Worm (Caenorhabditis elegans): Measurements from ENCODE around the gene Y48G9A.11.

Gene Y48G9A.11

DNA sequence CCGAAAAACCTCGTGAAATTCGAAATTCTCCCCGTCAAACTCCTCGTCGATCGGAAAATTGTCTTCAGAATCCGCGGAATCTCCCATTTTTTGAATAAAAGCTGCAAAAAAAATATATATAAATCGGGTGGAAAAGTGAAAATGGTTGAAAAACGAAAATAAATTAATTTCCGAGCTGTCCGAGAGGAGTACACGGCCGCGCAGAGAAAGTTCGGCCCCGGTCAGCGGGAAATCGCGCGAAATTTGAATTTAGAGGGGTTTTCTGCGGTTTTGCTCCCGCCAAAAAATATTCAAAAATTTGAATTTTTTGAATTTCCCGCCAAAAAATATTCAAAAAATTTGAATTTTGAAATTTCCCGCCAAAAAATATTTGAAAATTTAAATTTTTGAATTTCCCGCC lies at the start of gene Y48G9A.11:
Gene Y48G9A.11, minus strand, starts transcription at position 101 of the 400 bp plus-strand sequence.
- TF ChIP-seq med-1 (GFP tag; optimal IDR thresholded peaks at IDR 0.05; ENCODE audit: insufficient read depth) (no peak), ztf-29 (GFP tag; IDR thresholded peaks at IDR 0.05) (no peak)

DNA sequence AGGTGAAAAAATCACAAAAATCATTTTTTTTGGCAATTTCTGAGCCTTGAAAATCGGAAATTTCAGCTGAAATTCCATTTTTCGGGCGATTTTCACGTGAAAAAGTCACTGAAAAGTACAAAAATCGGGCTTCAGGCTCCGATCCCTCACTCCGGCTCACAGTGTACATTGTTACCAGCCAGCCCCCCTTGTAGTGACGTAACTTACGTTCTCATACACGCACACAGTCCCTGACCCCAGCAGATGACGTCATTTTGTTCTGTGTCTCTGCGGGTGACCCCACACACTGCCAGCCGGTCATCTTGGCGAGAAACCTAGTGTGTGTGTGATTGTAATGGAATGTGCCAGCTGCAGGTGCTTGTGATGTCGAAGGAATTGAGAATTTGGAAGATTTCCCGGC lies 42.5 kb upstream of the Y48G9A.11 start:
- TF ChIP-seq tab-1 (GFP tag; IDR thresholded peaks at IDR 0.05) = no peak
- TF ChIP-seq ztf-29 (GFP tag; IDR thresholded peaks at IDR 0.05) = no peak

DNA sequence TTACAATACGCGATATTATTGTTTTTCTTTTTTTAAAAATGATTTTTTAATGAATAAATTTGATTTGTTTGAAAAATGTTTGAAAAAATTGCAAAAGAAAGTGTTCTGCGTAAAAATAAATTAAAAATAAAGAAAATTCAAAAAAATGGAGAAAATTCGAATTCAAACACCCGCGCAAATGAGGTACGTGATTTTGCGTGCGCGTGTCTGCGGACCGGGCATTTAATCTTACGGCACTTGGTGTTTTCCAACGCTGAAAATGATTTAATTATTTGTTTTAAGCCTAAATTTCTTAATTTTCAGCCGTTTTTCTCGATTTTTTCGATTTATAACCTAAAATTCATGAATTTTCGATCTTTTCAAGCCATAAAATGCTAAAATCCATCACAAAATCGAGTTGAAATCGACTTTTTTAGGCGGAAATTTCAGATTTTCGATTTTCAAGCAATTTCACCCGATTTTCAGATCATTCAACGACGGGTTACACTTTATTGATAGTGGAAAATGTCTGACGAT lies 34.8 kb upstream of the Y48G9A.11 start, which contains the start of gene gcn-1:
Gene gcn-1, plus strand, starts transcription at position 466 of the 516 bp plus-strand sequence.
- TF ChIP-seq tab-1 (GFP tag; IDR thresholded peaks at IDR 0.05) (no peak), ztf-23 (GFP tag; IDR thresholded peaks at IDR 0.05) (0 out of 2 replicates have a peak, but pooled peaks have one; percentile 25), ztf-29 (GFP tag; IDR thresholded peaks at IDR 0.05) (no peak), klf-2 (GFP tag; conservative IDR thresholded peaks at IDR 0.05) (no peak), flt-1 (GFP tag; IDR thresholded peaks at IDR 0.05) (no peak), ref-1 (GFP tag; conservative IDR thresholded peaks at IDR 0.05) (no peak)

DNA sequence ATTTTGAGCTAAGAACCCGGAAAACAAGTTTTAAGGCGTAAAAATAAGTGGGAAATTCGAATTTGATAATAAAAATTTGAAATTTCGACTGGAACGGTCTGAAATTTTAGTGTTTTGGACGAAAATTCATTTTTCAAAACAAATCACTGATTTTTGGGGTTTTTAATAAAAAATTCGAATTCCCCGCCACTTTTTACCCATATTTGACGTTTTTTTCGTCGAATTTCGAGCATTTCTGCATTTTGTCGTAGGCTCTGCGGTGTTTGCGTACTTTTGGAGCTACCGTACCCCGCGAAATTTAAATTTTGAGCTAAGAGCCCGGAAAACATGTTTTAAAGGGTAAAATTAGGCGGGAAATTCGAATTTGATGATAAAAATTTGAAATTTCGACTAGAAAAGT lies 33.9 kb upstream of the Y48G9A.11 start:
- TF ChIP-seq cog-1 (tag; optimal IDR thresholded peaks at IDR 0.05) = no peak
- TF ChIP-seq ref-1 (GFP tag; conservative IDR thresholded peaks at IDR 0.05) = no peak
- no peak for TF ChIP-seq tab-1 (GFP tag; IDR thresholded peaks at IDR 0.05)

DNA sequence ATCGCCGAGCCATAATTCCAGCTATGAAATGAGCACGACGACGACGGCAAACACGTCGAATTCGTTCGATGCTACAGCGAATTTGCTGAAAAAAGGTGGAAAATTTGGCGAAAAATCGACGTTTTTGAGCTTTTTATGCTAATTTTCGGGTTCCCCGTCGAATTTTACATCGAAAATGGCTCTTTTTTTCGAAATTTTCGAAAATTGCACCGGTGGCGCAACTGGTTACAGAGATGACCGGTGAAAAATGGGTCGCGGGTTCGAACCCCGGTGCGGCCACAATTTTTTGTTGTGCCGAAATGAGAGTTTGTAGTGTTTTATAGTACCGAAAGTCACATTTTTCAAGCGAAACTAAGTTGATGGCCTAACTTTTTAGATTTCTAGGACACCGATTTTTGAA lies 20.8 kb upstream of the Y48G9A.11 start:
- no peak for TF ChIP-seq cog-1 (tag; optimal IDR thresholded peaks at IDR 0.05)

DNA sequence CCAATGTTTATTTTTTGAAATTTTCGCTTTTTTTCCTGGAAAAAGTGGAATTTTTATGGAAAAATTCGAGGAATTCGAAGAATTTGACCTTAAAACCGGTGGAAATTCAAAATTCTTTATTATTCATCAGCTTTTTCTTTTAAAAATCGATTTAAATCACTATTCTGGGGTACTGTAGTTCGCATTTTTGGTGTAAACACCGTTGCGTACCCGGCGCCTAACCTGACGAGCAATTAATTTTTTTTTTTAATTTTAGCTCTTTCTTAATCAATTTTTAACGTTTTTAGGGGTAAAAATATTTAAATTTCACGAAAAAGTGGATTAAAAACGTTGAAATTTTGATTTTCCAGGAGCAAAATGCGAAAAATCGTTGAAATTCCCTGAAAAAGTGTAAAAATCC lies 17.2 kb upstream of the Y48G9A.11 start:
- TF ChIP-seq ref-1 (GFP tag; conservative IDR thresholded peaks at IDR 0.05) (no peak), ztf-29 (GFP tag; IDR thresholded peaks at IDR 0.05) (no peak), cog-1 (tag; optimal IDR thresholded peaks at IDR 0.05) (no peak), med-1 (GFP tag; optimal IDR thresholded peaks at IDR 0.05; ENCODE audit: insufficient read depth) (no peak), klf-2 (GFP tag; conservative IDR thresholded peaks at IDR 0.05) (no peak), T22C8.4 (GFP tag; IDR thresholded peaks at IDR 0.05) (no peak), flt-1 (GFP tag; IDR thresholded peaks at IDR 0.05) (no peak), tab-1 (GFP tag; IDR thresholded peaks at IDR 0.05) (no peak), ztf-23 (GFP tag; IDR thresholded peaks at IDR 0.05) (no peak)

DNA sequence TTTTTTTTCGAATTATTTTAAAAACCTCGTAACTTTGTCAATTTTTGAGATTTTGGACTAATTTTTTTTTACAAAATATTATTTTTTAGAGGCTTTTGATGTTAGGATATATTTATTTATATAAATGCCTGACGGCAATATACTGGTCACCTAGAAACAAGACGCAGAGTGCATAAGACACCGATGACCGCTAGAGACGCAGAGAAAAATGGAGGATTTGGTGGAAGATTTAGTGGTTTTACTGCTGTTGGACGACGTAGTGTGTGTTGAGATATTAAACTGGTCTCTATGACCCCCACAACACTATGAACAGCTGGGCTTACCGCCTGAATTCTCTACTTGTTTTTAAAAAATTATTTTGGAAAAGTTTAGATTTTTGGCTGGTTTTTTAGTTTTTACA lies 15.4 kb upstream of the Y48G9A.11 start:
- peak; percentile 33 for TF ChIP-seq cog-1 (tag; optimal IDR thresholded peaks at IDR 0.05)
- no peak for TF ChIP-seq med-1 (GFP tag; optimal IDR thresholded peaks at IDR 0.05; ENCODE audit: insufficient read depth)

DNA sequence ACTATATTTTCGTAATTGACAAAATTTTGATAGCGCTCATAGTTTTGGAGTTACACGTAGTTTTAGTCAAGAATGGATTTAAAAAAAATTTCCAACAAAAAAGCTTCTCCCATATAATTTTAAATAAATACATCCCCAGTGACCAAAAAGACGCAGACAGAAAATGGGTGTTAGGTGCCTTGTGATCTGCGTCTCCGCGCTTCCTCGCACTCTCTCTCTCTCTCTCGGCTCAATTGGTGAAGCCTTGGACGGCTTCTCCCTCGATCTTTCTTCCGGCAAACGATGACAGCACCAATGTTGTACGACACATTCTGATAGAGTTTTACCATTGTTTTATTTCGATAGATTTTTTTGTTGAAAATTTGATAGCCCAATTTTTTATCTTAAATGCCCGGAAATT lies 13.3 kb upstream of the Y48G9A.11 start:
- TF ChIP-seq flt-1 (GFP tag; IDR thresholded peaks at IDR 0.05) = no peak

DNA sequence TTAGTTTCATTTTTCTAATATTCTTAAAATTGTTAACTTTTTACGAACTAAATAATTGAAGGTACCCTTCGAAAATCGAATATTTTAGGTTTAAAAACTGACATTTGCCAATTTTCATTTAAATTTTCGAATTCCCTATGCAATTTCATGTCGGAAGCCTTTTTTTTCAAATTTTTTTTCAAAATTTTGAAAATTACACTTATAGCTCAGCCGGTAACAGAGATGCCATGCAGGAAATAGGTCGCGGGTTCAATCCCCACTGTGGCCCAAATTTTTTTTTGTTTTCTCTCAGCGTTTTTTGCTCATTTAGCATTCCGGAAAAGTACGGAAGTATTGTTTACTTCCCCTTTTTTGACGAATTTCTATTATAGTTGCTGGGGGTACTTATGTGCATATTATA lies 12.7 kb upstream of the Y48G9A.11 start:
- TF ChIP-seq T22C8.4 (GFP tag; IDR thresholded peaks at IDR 0.05) = no peak

DNA sequence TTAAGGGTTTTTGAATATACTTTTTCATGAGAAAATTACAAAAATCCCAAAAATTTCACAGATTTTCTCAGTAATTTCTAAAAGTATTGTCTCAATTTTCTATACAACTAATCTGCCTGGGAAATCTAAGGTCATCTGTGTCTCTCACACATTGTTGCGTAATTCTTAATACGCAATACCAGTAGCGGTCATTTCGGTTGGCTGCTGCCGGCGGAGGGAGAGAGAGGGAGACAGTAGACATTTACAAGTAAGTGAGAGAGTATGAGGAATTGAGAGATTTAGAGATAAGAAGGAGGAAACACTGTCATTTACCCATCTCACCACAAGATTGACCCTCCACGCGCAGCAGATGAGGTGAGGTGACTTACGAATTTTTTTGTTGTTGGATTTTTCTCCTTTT lies 9.2 kb upstream of the Y48G9A.11 start:
- TF ChIP-seq cog-1 (tag; optimal IDR thresholded peaks at IDR 0.05) (peak; percentile 52), flt-1 (GFP tag; IDR thresholded peaks at IDR 0.05) (no peak)

DNA sequence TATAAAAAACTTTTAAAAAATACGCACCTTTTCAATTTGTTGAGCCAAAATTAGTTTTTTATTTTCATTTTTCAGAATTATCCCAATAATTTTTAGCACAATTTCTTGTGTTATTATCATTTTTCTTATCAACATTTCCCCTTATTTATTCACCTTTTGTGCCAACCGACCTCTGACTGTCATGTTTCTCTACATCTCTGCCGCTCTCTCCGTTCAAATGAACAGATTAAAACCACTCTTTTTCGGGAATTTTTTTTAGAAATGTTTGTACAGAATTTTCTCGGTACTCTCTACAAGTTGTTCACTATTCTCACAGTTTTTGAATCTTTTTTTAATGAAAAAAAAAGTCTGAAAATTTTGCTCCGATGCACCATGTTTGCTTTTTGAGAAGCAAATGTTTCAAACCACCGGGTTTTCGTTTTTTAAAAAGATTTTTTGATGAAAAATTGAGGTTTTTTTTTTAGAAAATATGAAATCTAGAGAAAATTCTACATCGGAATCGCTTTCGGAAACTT lies 7.0 kb upstream of the Y48G9A.11 start, which contains the start of gene frl-1:
Gene frl-1, plus strand, starts transcription at position 465 of the 515 bp plus-strand sequence.
- no peak for TF ChIP-seq ztf-23 (GFP tag; IDR thresholded peaks at IDR 0.05)
- TF ChIP-seq tab-1 (GFP tag; IDR thresholded peaks at IDR 0.05) = no peak
- no peak for TF ChIP-seq T22C8.4 (GFP tag; IDR thresholded peaks at IDR 0.05)
- no peak for TF ChIP-seq klf-2 (GFP tag; conservative IDR thresholded peaks at IDR 0.05)
- no peak for TF ChIP-seq cog-1 (tag; optimal IDR thresholded peaks at IDR 0.05)
- TF ChIP-seq ref-1 (GFP tag; conservative IDR thresholded peaks at IDR 0.05) = no peak
- TF ChIP-seq med-1 (GFP tag; optimal IDR thresholded peaks at IDR 0.05; ENCODE audit: insufficient read depth) = no peak
- TF ChIP-seq ztf-29 (GFP tag; IDR thresholded peaks at IDR 0.05) = no peak
- TF ChIP-seq flt-1 (GFP tag; IDR thresholded peaks at IDR 0.05) = no peak

DNA sequence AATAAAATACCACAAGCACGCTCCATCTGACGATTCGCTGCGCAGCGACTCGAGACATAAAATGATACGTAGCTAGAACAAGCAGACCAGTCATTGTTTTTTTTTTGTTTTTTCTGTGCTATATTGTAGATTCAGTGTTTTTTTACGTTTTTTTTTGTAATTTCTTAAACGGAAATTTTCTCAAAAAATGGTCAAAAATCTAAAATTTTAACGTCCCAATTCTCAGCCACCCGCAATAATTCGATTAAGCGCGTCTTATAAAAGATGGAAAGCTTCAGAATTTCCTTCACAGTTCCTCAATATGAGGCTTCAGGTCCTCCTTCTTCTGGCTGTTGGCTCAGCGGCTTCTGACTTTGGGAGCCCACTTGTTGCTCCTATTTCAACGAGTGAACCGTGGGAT lies 844 bp upstream of the Y48G9A.11 start, which contains the start of gene Y48G9A.6:
Gene Y48G9A.6, plus strand, starts transcription at position 301 of the 400 bp plus-strand sequence.
- TF ChIP-seq med-1 (GFP tag; optimal IDR thresholded peaks at IDR 0.05; ENCODE audit: insufficient read depth) (no peak), cog-1 (tag; optimal IDR thresholded peaks at IDR 0.05) (no peak), ztf-29 (GFP tag; IDR thresholded peaks at IDR 0.05) (no peak), ref-1 (GFP tag; conservative IDR thresholded peaks at IDR 0.05) (no peak), tab-1 (GFP tag; IDR thresholded peaks at IDR 0.05) (no peak), T22C8.4 (GFP tag; IDR thresholded peaks at IDR 0.05) (no peak)

Measured in whole organism, midembryonic.